Worm (Caenorhabditis elegans) whole organism, L4/young adult: Measurements from ENCODE around the gene F59E12.8.

ENCODE experiments used
- dao-5 ChIP-seq: sonication (generic microtip); optimal IDR thresholded peaks from 2 replicates; lab custom pipeline; 2016; ENCODE audit warnings: missing genotype, missing genetic modification characterization, moderate library complexity, missing compliant biosample characterization
- him-1 ChIP-seq: sonication (generic microtip); optimal IDR thresholded peaks from 2 replicates; lab custom pipeline; 2016; ENCODE audit warnings: missing genotype, missing genetic modification reagents, missing genetic modification characterization, missing compliant biosample characterization

- TF ChIP-seq him-1 (tag; lab: Kevin White, UChicago) (no peak), dao-5 (tag; lab: Kevin White, UChicago) (no peak)
Observed at ce11 chrII:5619298-5619697, 17.4 kb downstream of the F59E12.8 start, which contains the start of gene dhs-6.
